Worm (Caenorhabditis elegans) whole organism, L2 larva: ENCODE measurements around the gene srx-86.

Experiments used
- R02D3.7 ChIP-seq: fragments of 150-350 bp; optimal IDR thresholded peaks from 2 replicates; lab custom pipeline; 2014; ENCODE audit warnings: missing biosample characterization, missing genetic modification characterization
- ama-1 ChIP-seq: fragments of 150-350 bp; optimal IDR thresholded peaks from 2 replicates; lab custom pipeline; 2018; ENCODE audit warnings: inconsistent platforms
- ceh-16 ChIP-seq: fragments of 150-350 bp; optimal IDR thresholded peaks from 2 replicates; lab custom pipeline; 2014; ENCODE audit warnings: missing biosample characterization, missing genetic modification characterization
- dmd-4 ChIP-seq: sonication (generic microtip); optimal IDR thresholded peaks from 2 replicates; lab custom pipeline; 2017; ENCODE audit warnings: missing biosample characterization, missing genetic modification characterization
- elt-3 ChIP-seq: sonication (generic microtip); optimal IDR thresholded peaks from 2 replicates; lab custom pipeline; 2017; ENCODE audit warnings: missing biosample characterization, missing genetic modification characterization
- fos-1 ChIP-seq: fragments of 150-350 bp; optimal IDR thresholded peaks from 2 replicates; lab custom pipeline; 2014; ENCODE audit warnings: missing biosample characterization, missing genetic modification characterization
- gmeb-1 ChIP-seq: fragments of 150-350 bp; optimal IDR thresholded peaks from 2 replicates; lab custom pipeline; 2014; ENCODE audit warnings: missing biosample characterization, missing genetic modification characterization
- lin-13 ChIP-seq: fragments of 150-350 bp; optimal IDR thresholded peaks from 2 replicates; lab custom pipeline; 2014; ENCODE audit warnings: missing biosample characterization, missing genetic modification reagents, missing genetic modification characterization
- nhr-11 ChIP-seq: fragments of 150-350 bp; optimal IDR thresholded peaks from 2 replicates; lab custom pipeline; 2014; ENCODE audit warnings: missing biosample characterization, missing genetic modification characterization
- sma-9 ChIP-seq, 2 experiments: fragments of 150-350 bp in 1 of 2; sonication (generic microtip) in 1 of 2; optimal IDR thresholded peaks; 2 replicates each; lab custom pipeline; 2014 to 2016; ENCODE audit warnings: missing genetic modification characterization in 2 of 2, mild to moderate bottlenecking in 1 of 2, missing biosample characterization in 1 of 2, missing compliant biosample characterization in 1 of 2, missing genetic modification reagents in 1 of 2, moderate library complexity in 1 of 2
- snpc-4 ChIP-seq: fragments of 150-350 bp; optimal IDR thresholded peaks from 2 replicates; lab custom pipeline; 2014; ENCODE audit warnings: missing biosample characterization, missing genetic modification characterization
- unc-39 ChIP-seq: fragments of 150-350 bp; optimal IDR thresholded peaks from 2 replicates; lab custom pipeline; 2014; ENCODE audit warnings: missing biosample characterization, missing genetic modification characterization

- TF ChIP-seq gmeb-1 (no peak), fos-1 (tag; lab: Kevin White, UChicago) (no peak), nhr-11 (tag; lab: Kevin White, UChicago) (no peak), dmd-4 (tag; lab: Kevin White, UChicago) (no peak), elt-3 (tag; lab: Kevin White, UChicago) (no peak), R02D3.7 (tag; lab: Kevin White, UChicago) (no peak), unc-39 (tag; lab: Kevin White, UChicago) (no peak), ceh-16 (tag; lab: Kevin White, UChicago) (no peak), snpc-4 (tag; lab: Kevin White, UChicago) (no peak), ama-1 (no peak), lin-13 (no peak), sma-9 (GFP tag; optimal IDR thresholded peaks at IDR 0.05; lab: Kevin White, UChicago) (no peak), sma-9 (tag; optimal IDR thresholded peaks at IDR 0.05; lab: Kevin White, UChicago) (no peak)
Observed at ce11 chrV:11562643-11563042, at the start of gene srx-86.
